Fruit fly (Drosophila melanogaster): Measurements from ENCODE around the gene Cpr65Az.

dm6 chr3L:6160514-6160913 lies at the start of gene Cpr65Az:
- no peak for TF ChIP-seq CG13204 (GFP tag; optimal IDR thresholded peaks at IDR 0.05)
- no peak for TF ChIP-seq CG34367 (tag; optimal IDR thresholded peaks at IDR 0.05)
- no peak for TF ChIP-seq Pif1A (GFP tag; optimal IDR thresholded peaks at IDR 0.05)
- TF ChIP-seq CG12605 (GFP tag; IDR thresholded peaks at IDR 0.05) = no peak
- no peak for TF ChIP-seq CG4496 (GFP tag; IDR thresholded peaks at IDR 0.05)
- TF ChIP-seq CG14655 (GFP tag; optimal IDR thresholded peaks at IDR 0.05) = no peak
- TF ChIP-seq Pif1B (GFP tag; optimal IDR thresholded peaks at IDR 0.05) = no peak
- TF ChIP-seq EcR (GFP tag; optimal IDR thresholded peaks at IDR 0.05) = no peak
- no peak for TF ChIP-seq CG8159 (tag; optimal IDR thresholded peaks at IDR 0.05)

Measured in whole organism, pupa.